Worm (Caenorhabditis elegans) whole organism, L2 larva: ENCODE data around the gene C54F6.5.

ENCODE experiments used
- C34F6.9 ChIP-seq: fragments of 150-350 bp; optimal IDR thresholded peaks from 2 replicates; lab custom pipeline; 2014; ENCODE audit warnings: missing biosample characterization, missing genetic modification characterization
- F13H6.1 ChIP-seq: sonication (generic microtip); optimal IDR thresholded peaks from 2 replicates; lab custom pipeline; 2016; ENCODE audit warnings: missing genetic modification characterization, missing compliant biosample characterization
- R02D3.7 ChIP-seq: fragments of 150-350 bp; optimal IDR thresholded peaks from 2 replicates; lab custom pipeline; 2014; ENCODE audit warnings: missing biosample characterization, missing genetic modification characterization
- Y55F3AM.14 ChIP-seq: fragments of 200-800 bp; sonication (Bioruptor generic); optimal IDR thresholded peaks from 2 replicates; lab custom pipeline; 2018; ENCODE audit warnings: mild to moderate bottlenecking, missing genetic modification characterization, missing compliant biosample characterization
- ZK546.5 ChIP-seq: sonication (generic microtip); optimal IDR thresholded peaks from 2 replicates; lab custom pipeline; 2017; ENCODE audit warnings: missing biosample characterization, missing genetic modification characterization
- alr-1 ChIP-seq: fragments of 150-350 bp; optimal IDR thresholded peaks from 2 replicates; lab custom pipeline; 2014; ENCODE audit warnings: missing biosample characterization, missing genetic modification characterization
- aly-2 ChIP-seq: fragments of 150-350 bp; optimal IDR thresholded peaks from 2 replicates; lab custom pipeline; 2014; ENCODE audit warnings: missing biosample characterization, missing genetic modification characterization
- ama-1 ChIP-seq: fragments of 150-350 bp; optimal IDR thresholded peaks from 2 replicates; lab custom pipeline; 2018; ENCODE audit warnings: inconsistent platforms
- blmp-1 ChIP-seq: sonication (generic microtip); optimal IDR thresholded peaks from 2 replicates; lab custom pipeline; 2017; ENCODE audit warnings: missing genetic modification characterization, mild to moderate bottlenecking, missing compliant biosample characterization, antibody characterized with exemption, moderate library complexity; ENCODE audit not compliant: insufficient read depth
- ceh-16 ChIP-seq: fragments of 150-350 bp; optimal IDR thresholded peaks from 2 replicates; lab custom pipeline; 2014; ENCODE audit warnings: missing biosample characterization, missing genetic modification characterization
- ceh-82 ChIP-seq: fragments of 150-350 bp; optimal IDR thresholded peaks from 2 replicates; lab custom pipeline; 2014; ENCODE audit warnings: missing biosample characterization, missing genetic modification characterization
- crh-2 ChIP-seq: sonication (generic microtip); optimal IDR thresholded peaks from 2 replicates; lab custom pipeline; 2017; ENCODE audit warnings: missing biosample characterization, missing genetic modification characterization
- dmd-4 ChIP-seq: sonication (generic microtip); optimal IDR thresholded peaks from 2 replicates; lab custom pipeline; 2017; ENCODE audit warnings: missing biosample characterization, missing genetic modification characterization
- egl-27 ChIP-seq: sonication (generic microtip); optimal IDR thresholded peaks from 3 replicates; lab custom pipeline; 2017; ENCODE audit warnings: missing biosample characterization, missing genetic modification reagents, missing genetic modification characterization
- elt-1 ChIP-seq: fragments of 150-350 bp; optimal IDR thresholded peaks from 2 replicates; lab custom pipeline; 2014; ENCODE audit warnings: missing biosample characterization, missing genetic modification characterization
- elt-3 ChIP-seq: sonication (generic microtip); optimal IDR thresholded peaks from 2 replicates; lab custom pipeline; 2017; ENCODE audit warnings: missing biosample characterization, missing genetic modification characterization
- fos-1 ChIP-seq: fragments of 150-350 bp; optimal IDR thresholded peaks from 2 replicates; lab custom pipeline; 2014; ENCODE audit warnings: missing biosample characterization, missing genetic modification characterization
- gmeb-1 ChIP-seq: fragments of 150-350 bp; optimal IDR thresholded peaks from 2 replicates; lab custom pipeline; 2014; ENCODE audit warnings: missing biosample characterization, missing genetic modification characterization
- lin-11 ChIP-seq: fragments of 150-350 bp; sonication (generic microtip); optimal IDR thresholded peaks from 2 replicates; lab custom pipeline; 2014; ENCODE audit warnings: missing biosample characterization, missing genetic modification characterization, inconsistent platforms, mixed read lengths
- lin-13 ChIP-seq: fragments of 150-350 bp; optimal IDR thresholded peaks from 2 replicates; lab custom pipeline; 2014; ENCODE audit warnings: missing biosample characterization, missing genetic modification reagents, missing genetic modification characterization
- lin-39 ChIP-seq: fragments of 150-350 bp; optimal IDR thresholded peaks from 2 replicates; lab custom pipeline; 2014; ENCODE audit warnings: missing biosample characterization, missing genetic modification reagents, missing genetic modification characterization
- lsy-2 ChIP-seq, 2 experiments: fragments of 150-350 bp in 1 of 2; sonication (generic microtip) in 1 of 2; optimal IDR thresholded peaks; 2 replicates each; lab custom pipeline; 2014 to 2017; ENCODE audit warnings: missing biosample characterization in 2 of 2, missing genetic modification characterization in 2 of 2
- mab-5 ChIP-seq: fragments of 150-350 bp; optimal IDR thresholded peaks from 2 replicates; lab custom pipeline; 2014; ENCODE audit warnings: missing biosample characterization, missing genetic modification characterization
- mbf-1 ChIP-seq: sonication (generic microtip); optimal IDR thresholded peaks from 2 replicates; lab custom pipeline; 2017; ENCODE audit warnings: missing biosample characterization, missing genetic modification characterization
- mdl-1 ChIP-seq, 2 experiments: fragments of 150-350 bp in 1 of 2; sonication (generic microtip) in 1 of 2; optimal IDR thresholded peaks; 2 replicates each; lab custom pipeline; 2017; ENCODE audit warnings: missing biosample characterization in 2 of 2, missing genetic modification characterization in 2 of 2
- nhr-10 ChIP-seq: sonication (generic microtip); optimal IDR thresholded peaks from 2 replicates; lab custom pipeline; 2017; ENCODE audit warnings: missing biosample characterization, missing genetic modification characterization
- nhr-11 ChIP-seq: fragments of 150-350 bp; optimal IDR thresholded peaks from 2 replicates; lab custom pipeline; 2014; ENCODE audit warnings: missing biosample characterization, missing genetic modification characterization
- nhr-12 ChIP-seq: fragments of 150-350 bp; optimal IDR thresholded peaks from 2 replicates; lab custom pipeline; 2014; ENCODE audit warnings: missing biosample characterization, missing genetic modification characterization
- nhr-129 ChIP-seq: fragments of 150-350 bp; optimal IDR thresholded peaks from 2 replicates; lab custom pipeline; 2014; ENCODE audit warnings: missing biosample characterization, missing genetic modification characterization
- nhr-21 ChIP-seq: fragments of 150-350 bp; optimal IDR thresholded peaks from 2 replicates; lab custom pipeline; 2014; ENCODE audit warnings: missing biosample characterization, missing genetic modification characterization
- nhr-23 ChIP-seq: fragments of 150-350 bp; optimal IDR thresholded peaks from 2 replicates; lab custom pipeline; 2014; ENCODE audit warnings: missing biosample characterization, missing genetic modification reagents, missing genetic modification characterization
- nhr-237 ChIP-seq: fragments of 150-350 bp; optimal IDR thresholded peaks from 2 replicates; lab custom pipeline; 2014; ENCODE audit warnings: missing biosample characterization, missing genetic modification characterization
- nhr-25 ChIP-seq: fragments of 150-350 bp; sonication (generic microtip); optimal IDR thresholded peaks from 3 replicates; lab custom pipeline; 2014; ENCODE audit warnings: missing biosample characterization, missing genetic modification characterization
- nhr-6 ChIP-seq: fragments of 150-350 bp; optimal IDR thresholded peaks from 2 replicates; lab custom pipeline; 2014; ENCODE audit warnings: missing biosample characterization, missing genetic modification characterization
- nhr-77 ChIP-seq: fragments of 150-350 bp; optimal IDR thresholded peaks from 2 replicates; lab custom pipeline; 2014; ENCODE audit warnings: missing biosample characterization, missing genetic modification characterization
- peb-1 ChIP-seq: fragments of 150-350 bp; optimal IDR thresholded peaks from 2 replicates; lab custom pipeline; 2014; ENCODE audit warnings: missing biosample characterization, missing genetic modification characterization
- sem-4 ChIP-seq: fragments of 150-350 bp; optimal IDR thresholded peaks from 2 replicates; lab custom pipeline; 2014; ENCODE audit warnings: missing biosample characterization, missing genetic modification reagents, missing genetic modification characterization
- skn-1 ChIP-seq: sonication (generic microtip); optimal IDR thresholded peaks from 2 replicates; lab custom pipeline; 2017; ENCODE audit warnings: missing biosample characterization, missing genetic modification characterization
- sma-3 ChIP-seq: sonication (generic microtip); optimal IDR thresholded peaks from 2 replicates; lab custom pipeline; 2016; ENCODE audit warnings: missing genetic modification reagents, missing genetic modification characterization, missing compliant biosample characterization
- sma-9 ChIP-seq, 2 experiments: fragments of 150-350 bp in 1 of 2; sonication (generic microtip) in 1 of 2; optimal IDR thresholded peaks; 2 replicates each; lab custom pipeline; 2014 to 2016; ENCODE audit warnings: missing genetic modification characterization in 2 of 2, mild to moderate bottlenecking in 1 of 2, missing biosample characterization in 1 of 2, missing compliant biosample characterization in 1 of 2, missing genetic modification reagents in 1 of 2, moderate library complexity in 1 of 2
- snpc-4 ChIP-seq: fragments of 150-350 bp; optimal IDR thresholded peaks from 2 replicates; lab custom pipeline; 2014; ENCODE audit warnings: missing biosample characterization, missing genetic modification characterization
- unc-39 ChIP-seq: fragments of 150-350 bp; optimal IDR thresholded peaks from 2 replicates; lab custom pipeline; 2014; ENCODE audit warnings: missing biosample characterization, missing genetic modification characterization
- unc-55 ChIP-seq: fragments of 150-350 bp; sonication (generic microtip); optimal IDR thresholded peaks from 3 replicates; lab custom pipeline; 2014; ENCODE audit warnings: missing biosample characterization, missing genetic modification reagents, missing genetic modification characterization
- unc-62 ChIP-seq: fragments of 150-350 bp; optimal IDR thresholded peaks from 2 replicates; lab custom pipeline; 2014; ENCODE audit warnings: missing biosample characterization, missing genetic modification reagents, missing genetic modification characterization
- zag-1 ChIP-seq: fragments of 150-350 bp; optimal IDR thresholded peaks from 2 replicates; lab custom pipeline; 2014; ENCODE audit warnings: missing biosample characterization, missing genetic modification characterization
- ztf-1 ChIP-seq: fragments of 200-800 bp; sonication (Bioruptor generic); conservative IDR thresholded peaks from 2 replicates; pipeline ENCODE4 v1.3.6; 2022; ENCODE audit warnings: missing genetic modification characterization, missing compliant biosample characterization
- ztf-11 ChIP-seq: sonication (generic microtip); optimal IDR thresholded peaks from 2 replicates; lab custom pipeline; 2017; ENCODE audit warnings: missing biosample characterization, missing genetic modification characterization
- ztf-4 ChIP-seq: fragments of 150-350 bp; optimal IDR thresholded peaks from 2 replicates; lab custom pipeline; 2014; ENCODE audit warnings: missing biosample characterization, missing genetic modification characterization

The C54F6.5 gene

DNA sequence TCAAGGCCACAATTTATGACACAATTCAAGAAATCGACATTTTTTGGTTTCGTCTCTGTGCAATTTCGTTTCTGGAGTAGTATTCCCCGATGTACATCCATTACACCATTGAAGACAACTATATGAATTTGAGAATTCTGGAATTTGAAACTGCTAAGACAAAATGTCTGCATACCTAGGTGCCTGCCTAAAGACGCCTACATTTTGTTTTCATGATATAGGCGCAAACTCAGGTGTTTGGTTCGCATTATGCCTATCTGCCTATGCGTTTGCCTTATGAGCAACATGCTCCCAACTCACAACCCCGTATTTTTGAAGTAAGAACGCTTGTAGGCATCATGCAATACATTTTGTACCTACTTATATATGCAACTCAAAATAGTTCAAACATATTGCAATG, 42.0 kb downstream of the C54F6.5 start, which contains the start of gene F19F10.14:
TSS of gene F19F10.14 (minus strand) at position 101 of the 400 bp plus-strand sequence.
- TF ChIP-seq sem-4 (tag; lab: Kevin White, UChicago) (no peak), lsy-2 (tag; optimal IDR thresholded peaks at IDR 0.05; lab: Kevin White, UChicago) (no peak), crh-2 (tag; lab: Kevin White, UChicago) (no peak), unc-55 (GFP tag; lab: Kevin White, UChicago) (no peak), lin-13 (GFP tag; lab: Kevin White, UChicago) (no peak), C34F6.9 (tag; lab: Kevin White, UChicago) (no peak), peb-1 (no peak), Y55F3AM.14 (GFP tag; lab: Kevin White, UChicago) (no peak), snpc-4 (no peak), blmp-1 (tag; lab: Kevin White, UChicago) (no peak), nhr-21 (tag; lab: Kevin White, UChicago) (no peak), nhr-11 (tag; lab: Kevin White, UChicago) (no peak), skn-1 (tag; lab: Kevin White, UChicago) (no peak), zag-1 (tag; lab: Kevin White, UChicago) (no peak), elt-1 (tag; lab: Kevin White, UChicago) (no peak), elt-3 (no peak), egl-27 (tag; lab: Kevin White, UChicago) (no peak), lin-11 (tag; lab: Kevin White, UChicago) (no peak), ZK546.5 (tag; lab: Kevin White, UChicago) (no peak)

ce11 chrV:7575563-7575962, 46.6 kb downstream of the C54F6.5 start, which contains the start of the genes snu-66 and ints-9:
Gene snu-66 (minus strand): TSS chrV:7575670.
Gene ints-9 (plus strand): TSS chrV:7575802.
- TF ChIP-seq mdl-1 (tag; optimal IDR thresholded peaks at IDR 0.05; lab: Kevin White, UChicago) (no peak), fos-1 (tag; lab: Kevin White, UChicago) (no peak), sma-9 (GFP tag; optimal IDR thresholded peaks at IDR 0.05; lab: Kevin White, UChicago) (peak; percentile 74), sma-9 (tag; optimal IDR thresholded peaks at IDR 0.05; lab: Kevin White, UChicago) (no peak), elt-1 (tag; lab: Kevin White, UChicago) (no peak), ama-1 (lab: Kevin White, UChicago) (no peak), ztf-4 (tag; lab: Kevin White, UChicago) (no peak), sma-3 (GFP tag; lab: Kevin White, UChicago) (peak; percentile 52), nhr-77 (no peak), ZK546.5 (tag; lab: Kevin White, UChicago) (no peak), Y55F3AM.14 (GFP tag; lab: Kevin White, UChicago) (no peak), nhr-129 (peak; percentile 65), sem-4 (tag; lab: Kevin White, UChicago) (peak; percentile 16), nhr-21 (tag; lab: Kevin White, UChicago) (peak; percentile 49), gmeb-1 (tag; lab: Kevin White, UChicago) (peak; percentile 82), lsy-2 (tag; optimal IDR thresholded peaks at IDR 0.05; lab: Kevin White, UChicago) (peak; percentile 63 to 82), alr-1 (tag; lab: Kevin White, UChicago) (no peak), nhr-237 (no peak), C34F6.9 (tag; lab: Kevin White, UChicago) (peak; percentile 86), F13H6.1 (tag; lab: Kevin White, UChicago) (peak; percentile 69), lin-11 (tag; lab: Kevin White, UChicago) (no peak), elt-3 (no peak), nhr-6 (tag; lab: Kevin White, UChicago) (peak; percentile 36), skn-1 (tag; lab: Kevin White, UChicago) (no peak), dmd-4 (tag; lab: Kevin White, UChicago) (no peak), nhr-12 (tag; lab: Kevin White, UChicago) (no peak), peb-1 (no peak), nhr-10 (tag; lab: Kevin White, UChicago) (no peak), mbf-1 (no peak), ztf-1 (no peak), nhr-25 (tag; lab: Kevin White, UChicago) (no peak), mab-5 (tag; lab: Kevin White, UChicago) (no peak), blmp-1 (tag; lab: Kevin White, UChicago) (no peak), crh-2 (tag; lab: Kevin White, UChicago) (peak; percentile 51), nhr-23 (tag; lab: Kevin White, UChicago) (no peak), egl-27 (tag; lab: Kevin White, UChicago) (no peak), R02D3.7 (no peak), aly-2 (tag; lab: Kevin White, UChicago) (no peak), ceh-16 (tag; lab: Kevin White, UChicago) (no peak), lin-13 (GFP tag; lab: Kevin White, UChicago) (peak; percentile 40), lin-39 (tag; lab: Kevin White, UChicago) (no peak), unc-39 (tag; lab: Kevin White, UChicago) (no peak), unc-55 (GFP tag; lab: Kevin White, UChicago) (peak; percentile 81), snpc-4 (peak; percentile 22), ztf-11 (no peak), zag-1 (tag; lab: Kevin White, UChicago) (no peak), unc-62 (GFP tag; lab: Kevin White, UChicago) (no peak), nhr-11 (tag; lab: Kevin White, UChicago) (no peak), ceh-82 (tag; lab: Kevin White, UChicago) (no peak)
